Fruit fly (Drosophila melanogaster) whole organism, embryonic: ENCODE measurements around the gene dsf.

Experiments
- Aef1 ChIP-seq: fragments of 200-800 bp; sonication (Bioruptor generic); IDR thresholded peaks from 3 replicates; pipeline ENCODE4 v1.3.6; 2022; ENCODE audit warnings: missing biosample characterization, missing genetic modification characterization
- Atf-2 ChIP-seq: fragments of 200-800 bp; sonication (Bioruptor generic); optimal IDR thresholded peaks from 2 replicates; lab custom pipeline; 2016; ENCODE audit warnings: missing biosample characterization, missing genetic modification characterization
- Bdp1 ChIP-seq: fragments of 200-800 bp; sonication (Bioruptor generic); optimal IDR thresholded peaks from 3 replicates; lab custom pipeline; 2016; ENCODE audit warnings: missing biosample characterization, missing genetic modification characterization
- BtbVII ChIP-seq: fragments of 200-800 bp; sonication (Bioruptor generic); optimal IDR thresholded peaks from 3 replicates; lab custom pipeline; 2017; ENCODE audit warnings: missing biosample characterization, mild to moderate bottlenecking, missing genetic modification characterization
- CG10462 ChIP-seq: fragments of 200-800 bp; sonication (Bioruptor generic); optimal IDR thresholded peaks from 2 replicates; lab custom pipeline; 2016; ENCODE audit warnings: missing biosample characterization, missing genetic modification characterization
- CG11085 ChIP-seq: fragments of 200-800 bp; sonication (Bioruptor generic); IDR thresholded peaks from 2 replicates; pipeline ENCODE4 v1.3.6; 2022; ENCODE audit warnings: missing biosample characterization, missing genetic modification characterization
- CG11247 ChIP-seq: fragments of 200-800 bp; sonication (Bioruptor generic); IDR thresholded peaks from 2 replicates; pipeline ENCODE4 v1.3.6; 2022; ENCODE audit warnings: missing biosample characterization, missing genetic modification characterization
- CG17829 ChIP-seq: fragments of 200-800 bp; optimal IDR thresholded peaks from 2 replicates; lab custom pipeline; 2019; ENCODE audit warnings: missing biosample characterization, mild to moderate bottlenecking, missing genetic modification characterization, moderate library complexity
- CG18011 ChIP-seq: fragments of 200-800 bp; sonication (Bioruptor generic); optimal IDR thresholded peaks from 2 replicates; lab custom pipeline; 2017; ENCODE audit warnings: missing biosample characterization, missing genetic modification characterization, mild to moderate bottlenecking, moderate library complexity, missing genotype
- CG2889 ChIP-seq: fragments of 200-800 bp; sonication (Bioruptor generic); IDR thresholded peaks from 3 replicates; pipeline ENCODE4 v1.3.6; 2022; ENCODE audit warnings: missing biosample characterization, missing genetic modification characterization
- CG30431 ChIP-seq: fragments of 200-800 bp; sonication (Bioruptor generic); optimal IDR thresholded peaks from 2 replicates; lab custom pipeline; 2017; ENCODE audit warnings: missing biosample characterization, missing genetic modification characterization
- CG34422 ChIP-seq: fragments of 200-800 bp; sonication (Bioruptor generic); IDR thresholded peaks from 3 replicates; pipeline ENCODE4 v1.3.6; 2022; ENCODE audit warnings: missing biosample characterization, missing genetic modification characterization
- CG42726 ChIP-seq: fragments of 200-800 bp; sonication (Bioruptor generic); IDR thresholded peaks from 2 replicates; pipeline ENCODE4 v1.3.6; 2022; ENCODE audit warnings: missing biosample characterization, missing genetic modification characterization; ENCODE audit not compliant: partially characterized antibody
- CG4282 ChIP-seq: fragments of 200-800 bp; sonication (Bioruptor generic); optimal IDR thresholded peaks from 2 replicates; lab custom pipeline; 2016; ENCODE audit warnings: missing biosample characterization, missing genetic modification characterization
- CG4424 ChIP-seq: fragments of 200-800 bp; sonication (Bioruptor generic); optimal IDR thresholded peaks from 3 replicates; lab custom pipeline; 2016; ENCODE audit warnings: missing biosample characterization, missing genetic modification characterization
- CG6254 ChIP-seq: fragments of 200-800 bp; sonication (Bioruptor generic); optimal IDR thresholded peaks from 3 replicates; lab custom pipeline; 2017; ENCODE audit warnings: mild to moderate bottlenecking, missing biosample characterization, missing genetic modification reagents, missing genetic modification characterization
- CG7928 ChIP-seq: fragments of 200-800 bp; sonication (Bioruptor generic); optimal IDR thresholded peaks from 2 replicates; lab custom pipeline; 2017; ENCODE audit warnings: missing biosample characterization, mild to moderate bottlenecking, missing genetic modification characterization
- CG8281 ChIP-seq: fragments of 200-800 bp; sonication (Bioruptor generic); optimal IDR thresholded peaks from 2 replicates; lab custom pipeline; 2018; ENCODE audit warnings: missing biosample characterization, mild to moderate bottlenecking, missing genetic modification characterization, moderate library complexity
- CG8359 ChIP-seq: fragments of 200-800 bp; sonication (Bioruptor generic); optimal IDR thresholded peaks from 2 replicates; lab custom pipeline; 2017; ENCODE audit warnings: missing biosample characterization, mild to moderate bottlenecking, missing genetic modification characterization, borderline replicate concordance
- CG9215 ChIP-seq: fragments of 200-800 bp; sonication (Bioruptor generic); IDR thresholded peaks from 2 replicates; pipeline ENCODE4 v1.3.6; 2022; ENCODE audit warnings: missing biosample characterization, missing genetic modification characterization
- CG9797 ChIP-seq: fragments of 200-800 bp; sonication (Bioruptor generic); optimal IDR thresholded peaks from 3 replicates; lab custom pipeline; 2018; ENCODE audit warnings: missing biosample characterization, mild to moderate bottlenecking, missing genetic modification characterization
- Dbx ChIP-seq: fragments of 200-800 bp; sonication (Bioruptor generic); IDR thresholded peaks from 3 replicates; pipeline ENCODE4 v1.3.6; 2022; ENCODE audit warnings: missing biosample characterization, missing genetic modification characterization
- ERR ChIP-seq: fragments of 200-800 bp; sonication (Bioruptor generic); optimal IDR thresholded peaks from 2 replicates; lab custom pipeline; 2016; ENCODE audit warnings: missing biosample characterization, missing genetic modification characterization
- HmgD ChIP-seq: fragments of 200-800 bp; sonication (Bioruptor generic); optimal IDR thresholded peaks from 3 replicates; lab custom pipeline; 2016; ENCODE audit warnings: missing biosample characterization, missing genetic modification characterization
- Hr3 ChIP-seq: fragments of 200-800 bp; sonication (Bioruptor generic); optimal IDR thresholded peaks from 3 replicates; lab custom pipeline; 2016; ENCODE audit warnings: missing biosample characterization, missing genetic modification characterization
- Lhr ChIP-seq: fragments of 200-800 bp; sonication (Bioruptor generic); optimal IDR thresholded peaks from 3 replicates; lab custom pipeline; 2017; ENCODE audit warnings: mild to moderate bottlenecking, missing biosample characterization, missing genetic modification reagents, missing genetic modification characterization
- Max ChIP-seq: fragments of 200-800 bp; sonication (Bioruptor generic); optimal IDR thresholded peaks from 2 replicates; lab custom pipeline; 2016; ENCODE audit warnings: missing biosample characterization, mild to moderate bottlenecking, missing genetic modification characterization
- Myb ChIP-seq: fragments of 200-800 bp; sonication (Bioruptor generic); optimal IDR thresholded peaks from 2 replicates; lab custom pipeline; 2016; ENCODE audit warnings: missing biosample characterization, missing genetic modification characterization
- Nf-YA ChIP-seq: fragments of 200-800 bp; sonication (Bioruptor generic); IDR thresholded peaks from 2 replicates; pipeline ENCODE4 v1.3.6; 2022; ENCODE audit warnings: missing biosample characterization, missing genetic modification characterization
- Rx ChIP-seq: fragments of 200-800 bp; sonication (Bioruptor generic); IDR thresholded peaks from 2 replicates; pipeline ENCODE4 v1.3.6; 2022; ENCODE audit warnings: missing biosample characterization, missing genetic modification characterization
- Sin3A ChIP-seq: fragments of >200 bp; optimal IDR thresholded peaks from 2 replicates; lab custom pipeline; 2018
- Sry-β ChIP-seq: fragments of 200-800 bp; sonication (Bioruptor generic); optimal IDR thresholded peaks from 2 replicates; lab custom pipeline; 2018; ENCODE audit warnings: missing biosample characterization, mild to moderate bottlenecking, missing genetic modification characterization, moderate library complexity
- Tbp ChIP-seq: fragments of >200 bp; optimal IDR thresholded peaks from 2 replicates; lab custom pipeline; 2018; ENCODE audit warnings: missing biosample characterization, missing genetic modification characterization
- al ChIP-seq: fragments of 200-800 bp; sonication (Bioruptor generic); IDR thresholded peaks from 2 replicates; pipeline ENCODE4 v1.3.6; 2022; ENCODE audit warnings: missing biosample characterization, missing genetic modification characterization
- bbx ChIP-seq: fragments of 200-800 bp; sonication (Bioruptor generic); IDR thresholded peaks from 2 replicates; pipeline ENCODE4 v1.3.6; 2022; ENCODE audit warnings: missing biosample characterization, missing genetic modification characterization; ENCODE audit not compliant: partially characterized antibody
- cas ChIP-seq: fragments of 200-800 bp; sonication (Bioruptor generic); IDR thresholded peaks from 2 replicates; pipeline ENCODE4 v1.3.6; 2022; ENCODE audit warnings: missing biosample characterization, missing genetic modification characterization
- chn ChIP-seq: fragments of 200-800 bp; sonication (Bioruptor generic); optimal IDR thresholded peaks from 2 replicates; lab custom pipeline; 2016; ENCODE audit warnings: missing biosample characterization, missing genetic modification characterization
- fd3F ChIP-seq: fragments of 200-800 bp; sonication (Bioruptor generic); optimal IDR thresholded peaks from 2 replicates; lab custom pipeline; 2018; ENCODE audit warnings: missing biosample characterization, mild to moderate bottlenecking, missing genetic modification characterization, moderate library complexity
- gfzf ChIP-seq: fragments of 200-800 bp; sonication (Bioruptor generic); optimal IDR thresholded peaks from 2 replicates; lab custom pipeline; 2016; ENCODE audit warnings: missing biosample characterization, mild to moderate bottlenecking, missing genetic modification characterization, moderate library complexity
- hkb ChIP-seq, 2 experiments: fragments of 200-800 bp in 1 of 2; fragments of >200 bp in 1 of 2; sonication (Bioruptor generic) in 1 of 2; IDR thresholded peaks in 1 of 2; optimal IDR thresholded peaks in 1 of 2; 2 replicates each; pipeline versions ENCODE4 v1.3.6 to Lab custom; 2017 to 2022; ENCODE audit warnings: missing biosample characterization in 1 of 2, missing genetic modification characterization in 1 of 2
- lilli ChIP-seq: fragments of 200-800 bp; sonication (Bioruptor generic); optimal IDR thresholded peaks from 3 replicates; lab custom pipeline; 2016; ENCODE audit warnings: missing biosample characterization, missing genetic modification characterization
- pb ChIP-seq: fragments of 200-800 bp; sonication (Bioruptor generic); optimal IDR thresholded peaks from 3 replicates; lab custom pipeline; 2016; ENCODE audit warnings: missing biosample characterization, missing genetic modification characterization
- pros ChIP-seq: fragments of 200-800 bp; sonication (Bioruptor generic); optimal IDR thresholded peaks from 3 replicates; lab custom pipeline; 2019; ENCODE audit warnings: missing biosample characterization, mild to moderate bottlenecking, missing genetic modification characterization, moderate library complexity
- pum ChIP-seq: fragments of 200-800 bp; sonication (Bioruptor generic); optimal IDR thresholded peaks from 2 replicates; lab custom pipeline; 2016; ENCODE audit warnings: missing biosample characterization, missing genetic modification characterization
- repo ChIP-seq: fragments of 200-800 bp; sonication (Bioruptor generic); optimal IDR thresholded peaks from 2 replicates; lab custom pipeline; 2016; ENCODE audit warnings: missing biosample characterization, missing genetic modification characterization
- salm ChIP-seq: fragments of 200-800 bp; sonication (Bioruptor generic); optimal IDR thresholded peaks from 2 replicates; lab custom pipeline; 2018; ENCODE audit warnings: missing biosample characterization, mild to moderate bottlenecking, missing genetic modification characterization
- toy ChIP-seq: fragments of 200-800 bp; sonication (Bioruptor generic); IDR thresholded peaks from 2 replicates; pipeline ENCODE4 v1.3.6; 2022; ENCODE audit warnings: missing biosample characterization, missing genetic modification characterization
- vnd ChIP-seq: fragments of 200-800 bp; sonication (Bioruptor generic); IDR thresholded peaks from 3 replicates; pipeline ENCODE4 v1.3.6; 2022; ENCODE audit warnings: missing biosample characterization, missing genetic modification characterization; ENCODE audit not compliant: partially characterized antibody
- z ChIP-seq: fragments of 200-800 bp; sonication (Bioruptor generic); IDR thresholded peaks from 3 replicates; pipeline ENCODE4 v1.3.6; 2022; ENCODE audit warnings: missing biosample characterization, missing genetic modification characterization

Gene dsf

dm6 chr2L:5971093-5971808, 45.5 kb downstream of the dsf start (continued):
- no peak for TF ChIP-seq toy (GFP tag; lab: Robert Waterston, UW)
- TF ChIP-seq z (GFP tag; lab: Robert Waterston, UW), result peak; percentile 87
- TF ChIP-seq salm (tag; lab: Kevin White, UChicago), result peak; percentile 30
- no peak for TF ChIP-seq CG11247 (GFP tag; lab: Robert Waterston, UW)
- no peak for TF ChIP-seq CG2889 (GFP tag; lab: Robert Waterston, UW)
- no peak for TF ChIP-seq CG18011 (GFP tag; lab: Kevin White, UChicago)

DNA sequence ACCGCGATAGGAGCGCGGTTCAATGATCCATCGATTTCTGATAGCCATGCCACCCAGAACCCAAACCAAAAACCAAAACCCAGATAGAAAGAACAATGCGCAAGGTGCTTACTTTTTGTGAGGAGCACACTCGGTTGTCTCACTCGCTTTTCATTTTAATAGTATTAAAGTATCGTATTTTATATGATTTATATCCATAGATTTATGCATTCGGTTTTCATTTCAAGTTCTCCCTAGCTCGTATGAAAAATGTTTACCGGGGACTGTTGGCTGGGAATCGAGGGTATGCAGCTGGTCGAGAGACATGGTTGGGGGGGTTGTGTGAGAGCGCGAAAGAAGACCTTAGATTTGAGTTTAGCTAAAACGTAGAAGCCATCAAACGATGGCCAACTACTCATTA, 46.3 kb downstream of the dsf start:
- TF ChIP-seq Aef1, result 0 out of 3 replicates have a peak, but pooled peaks have one; percentile 17
- TF ChIP-seq gfzf, result no peak
- TF ChIP-seq CG7928 (GFP tag; lab: Kevin White, UChicago), result no peak
- no peak for TF ChIP-seq Atf-2 (GFP tag; lab: Kevin White, UChicago)
- no peak for TF ChIP-seq CG4424 (GFP tag; lab: Kevin White, UChicago)
- TF ChIP-seq CG4282 (GFP tag; lab: Kevin White, UChicago), result no peak
- peak; percentile 5 for TF ChIP-seq chn (GFP tag; lab: Kevin White, UChicago)
- 0 out of 2 replicates have a peak, but pooled peaks have one; percentile 34 for TF ChIP-seq cas
- no peak for TF ChIP-seq CG9797 (GFP tag; lab: Kevin White, UChicago)
- TF ChIP-seq CG10462 (GFP tag; lab: Kevin White, UChicago), result no peak
- TF ChIP-seq pb, result no peak
- peak; percentile 66 for TF ChIP-seq lilli
- peak; percentile 42 for TF ChIP-seq fd3F (GFP tag; lab: Kevin White, UChicago)
- no peak for TF ChIP-seq Lhr
- no peak for TF ChIP-seq hkb (optimal IDR thresholded peaks at IDR 0.05; lab: Kevin White, UChicago)
- TF ChIP-seq hkb (GFP tag; IDR thresholded peaks at IDR 0.05; lab: Robert Waterston, UW), result peak; percentile 34; the same call in 1 of the 2 replicates
- TF ChIP-seq al (GFP tag; lab: Robert Waterston, UW), result peak; percentile 56; the same call in 1 of the 2 replicates
- TF ChIP-seq Hr3 (GFP tag; lab: Kevin White, UChicago), result no peak
- peak; percentile 28; the same call in 1 of the 2 replicates for TF ChIP-seq CG9215 (GFP tag; lab: Robert Waterston, UW)
- TF ChIP-seq vnd, result no peak
- no peak for TF ChIP-seq CG34422
- TF ChIP-seq CG6254, result no peak
- TF ChIP-seq Max, result no peak
- peak; percentile 28; the same call in 1 of the 2 replicates for TF ChIP-seq CG11085 (GFP tag; lab: Robert Waterston, UW)
- no peak for TF ChIP-seq CG8281 (tag; lab: Kevin White, UChicago)
- no peak for TF ChIP-seq CG17829 (tag; lab: Kevin White, UChicago)
- no peak for TF ChIP-seq pros (GFP tag; lab: Kevin White, UChicago)
- TF ChIP-seq Myb (GFP tag; lab: Kevin White, UChicago), result no peak
- TF ChIP-seq repo (GFP tag; lab: Kevin White, UChicago), result no peak
- TF ChIP-seq CG42726 (GFP tag; lab: Robert Waterston, UW), result no peak
- TF ChIP-seq CG8359 (GFP tag; lab: Kevin White, UChicago), result no peak
- no peak for TF ChIP-seq BtbVII
- TF ChIP-seq Sin3A (lab: Kevin White, UChicago), result no peak
- TF ChIP-seq ERR, result no peak
- peak; percentile 56; the same call in 2 of the 3 replicates for TF ChIP-seq Dbx
- no peak for TF ChIP-seq Sry-β (GFP tag; lab: Kevin White, UChicago)
- TF ChIP-seq pum (GFP tag; lab: Kevin White, UChicago), result no peak
- TF ChIP-seq Bdp1 (GFP tag; lab: Kevin White, UChicago), result no peak
- no peak for TF ChIP-seq HmgD
- TF ChIP-seq Tbp, result no peak
- no peak for TF ChIP-seq CG30431
- TF ChIP-seq bbx (GFP tag; lab: Robert Waterston, UW), result no peak
- TF ChIP-seq Nf-YA (GFP tag; lab: Robert Waterston, UW), result no peak
- no peak for TF ChIP-seq Rx (GFP tag; lab: Robert Waterston, UW)
